Fruit fly (Drosophila melanogaster): ENCODE measurements around the gene Remo.

DNA sequence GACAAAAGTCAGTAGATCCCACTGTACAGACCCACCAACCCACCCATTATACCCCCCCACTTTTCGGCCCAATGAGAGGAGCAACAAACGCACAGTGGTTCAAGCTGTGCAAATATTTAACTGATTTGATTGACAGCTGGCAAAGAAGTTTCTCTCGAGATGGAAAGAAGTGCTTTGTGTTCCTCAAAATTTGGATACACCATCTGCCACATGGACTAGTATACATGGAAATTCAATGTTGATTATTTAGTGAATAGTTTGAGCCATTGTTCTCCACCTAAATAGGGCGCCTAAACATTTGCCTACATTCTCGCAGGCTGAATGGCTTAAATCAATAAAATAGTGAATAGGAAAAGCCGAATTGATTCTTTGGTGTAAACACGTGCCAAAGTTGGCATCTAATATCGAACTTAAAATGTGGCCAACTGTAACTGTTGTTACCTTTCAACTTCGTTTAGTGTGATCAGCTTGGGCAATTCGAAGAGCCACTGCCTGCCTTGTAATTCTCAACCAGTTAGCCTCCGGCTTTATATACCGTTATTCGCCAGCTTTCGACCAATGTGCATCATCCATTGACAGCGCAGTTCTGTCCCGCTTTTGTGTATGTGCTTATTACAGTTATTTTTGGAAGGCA, 6.5 kb upstream of the Remo start:
- TF ChIP-seq Stat92E (GFP tag; optimal IDR thresholded peaks at IDR 0.05): no peak
- no peak for TF ChIP-seq Camta (GFP tag; optimal IDR thresholded peaks at IDR 0.05)
- TF ChIP-seq Gug (GFP tag; IDR thresholded peaks at IDR 0.05): no peak
- no peak for TF ChIP-seq CG2712 (tag; optimal IDR thresholded peaks at IDR 0.05)
- no peak for TF ChIP-seq CG8281 (tag; optimal IDR thresholded peaks at IDR 0.05)
